Worm (Caenorhabditis elegans) whole organism, L1 larva: Measurements from ENCODE around the gene C18F10.2.

ENCODE experiments used
- egl-27 ChIP-seq, 2 experiments: fragments of 150-350 bp in 1 of 2; sonication (generic microtip); optimal IDR thresholded peaks; 3 replicates each; lab custom pipeline; 2017 to 2018; ENCODE audit warnings: missing biosample characterization in 2 of 2, missing genetic modification characterization in 2 of 2, missing genetic modification reagents in 2 of 2
- fos-1 ChIP-seq: fragments of 150-350 bp; optimal IDR thresholded peaks from 2 replicates; lab custom pipeline; 2014; ENCODE audit warnings: missing biosample characterization, missing genetic modification characterization
- lin-13 ChIP-seq: fragments of 150-350 bp; optimal IDR thresholded peaks from 2 replicates; lab custom pipeline; 2014; ENCODE audit warnings: missing biosample characterization, missing genetic modification reagents, missing genetic modification characterization
- mep-1 ChIP-seq: fragments of 150-350 bp; optimal IDR thresholded peaks from 2 replicates; lab custom pipeline; 2014; ENCODE audit warnings: missing biosample characterization, missing genetic modification characterization
- nhr-11 ChIP-seq: fragments of 150-350 bp; optimal IDR thresholded peaks from 2 replicates; lab custom pipeline; 2014; ENCODE audit warnings: missing biosample characterization, missing genetic modification characterization
- nhr-47 ChIP-seq: sonication (generic microtip); optimal IDR thresholded peaks from 2 replicates; lab custom pipeline; 2016; ENCODE audit warnings: mild to moderate bottlenecking, missing genetic modification characterization, moderate library complexity, missing compliant biosample characterization
- nhr-90 ChIP-seq: sonication (generic microtip); optimal IDR thresholded peaks from 2 replicates; lab custom pipeline; 2016; ENCODE audit warnings: mild to moderate bottlenecking, missing genetic modification characterization, missing compliant biosample characterization; ENCODE audit not compliant: poor library complexity
- pqm-1 ChIP-seq: sonication (generic microtip); optimal IDR thresholded peaks from 3 replicates; lab custom pipeline; 2017; ENCODE audit warnings: missing biosample characterization, missing genetic modification characterization
- unc-30 ChIP-seq: sonication (generic microtip); optimal IDR thresholded peaks from 2 replicates; lab custom pipeline; 2017; ENCODE audit warnings: missing biosample characterization, missing genetic modification characterization
- ztf-4 ChIP-seq: fragments of 150-350 bp; optimal IDR thresholded peaks from 2 replicates; lab custom pipeline; 2014; ENCODE audit warnings: missing biosample characterization, missing genetic modification characterization

DNA sequence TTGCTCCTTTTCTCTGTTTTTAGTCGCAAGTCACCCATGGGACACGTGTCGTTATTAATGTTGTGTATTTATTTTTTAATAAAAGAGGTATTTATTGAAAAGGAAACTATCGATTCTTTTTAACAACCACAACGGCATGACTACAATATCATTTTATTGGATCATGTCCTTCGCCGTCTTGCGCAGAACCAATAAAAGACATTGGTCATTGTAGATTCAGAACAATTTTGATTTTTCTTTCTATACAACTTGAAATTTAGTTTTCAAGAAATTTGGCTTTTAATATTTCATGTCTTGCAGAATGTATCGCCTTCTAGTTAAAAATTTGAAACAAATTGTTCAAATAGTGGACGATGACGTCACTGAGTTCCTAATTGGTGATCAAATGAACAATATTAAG lies 21.5 kb upstream of the C18F10.2 start, which contains the start of gene amdh-1:
- no peak for TF ChIP-seq nhr-11 (tag; lab: Kevin White, UChicago)
- TF ChIP-seq fos-1, result no peak
- TF ChIP-seq unc-30 (tag; lab: Kevin White, UChicago), result no peak
- TF ChIP-seq mep-1, result no peak
- TF ChIP-seq egl-27 (tag; optimal IDR thresholded peaks at IDR 0.05; lab: Kevin White, UChicago), result no peak
- TF ChIP-seq nhr-47 (tag; lab: Kevin White, UChicago), result no peak
- no peak for TF ChIP-seq pqm-1 (tag; lab: Kevin White, UChicago)
- no peak for TF ChIP-seq ztf-4 (tag; lab: Kevin White, UChicago)
- TF ChIP-seq nhr-90 (tag; lab: Kevin White, UChicago), result no peak
- TF ChIP-seq lin-13 (GFP tag; lab: Kevin White, UChicago), result no peak
